Fruit fly (Drosophila melanogaster) whole organism, prepupa: ENCODE measurements around the gene CG42514.

Experiments used
- Blimp-1 ChIP-seq: fragments of 200-800 bp; sonication (Bioruptor generic); optimal IDR thresholded peaks from 3 replicates; lab custom pipeline; 2017; ENCODE audit warnings: missing biosample characterization, missing genetic modification characterization, mild to moderate bottlenecking, moderate library complexity, missing genetic modification reagents
- CG10631 ChIP-seq: fragments of 200-800 bp; sonication (Bioruptor generic); optimal IDR thresholded peaks from 2 replicates; lab custom pipeline; 2016; ENCODE audit warnings: missing biosample characterization, missing genetic modification characterization
- CG10669 ChIP-seq: fragments of 200-800 bp; sonication (Bioruptor generic); optimal IDR thresholded peaks from 3 replicates; lab custom pipeline; 2018; ENCODE audit warnings: missing biosample characterization, mild to moderate bottlenecking, missing genetic modification characterization, moderate library complexity
- CG11294 ChIP-seq: fragments of 200-800 bp; sonication (Bioruptor generic); IDR thresholded peaks from 2 replicates; pipeline ENCODE4 v1.3.6; 2022; ENCODE audit warnings: missing biosample characterization, missing genetic modification characterization
- CG11762 ChIP-seq: fragments of 200-800 bp; sonication (Bioruptor generic); optimal IDR thresholded peaks from 3 replicates; lab custom pipeline; 2016; ENCODE audit warnings: missing biosample characterization, missing genetic modification characterization; ENCODE audit not compliant: insufficient read depth
- CG11902 ChIP-seq: fragments of 200-800 bp; sonication (Bioruptor generic); optimal IDR thresholded peaks from 3 replicates; lab custom pipeline; 2016; ENCODE audit warnings: missing biosample characterization, missing genetic modification characterization
- CG1621 ChIP-seq: fragments of 200-800 bp; sonication (Bioruptor generic); optimal IDR thresholded peaks from 3 replicates; lab custom pipeline; 2018; ENCODE audit warnings: missing biosample characterization, mild to moderate bottlenecking, missing genetic modification characterization
- CG31627 ChIP-seq: fragments of 200-800 bp; sonication (Bioruptor generic); optimal IDR thresholded peaks from 3 replicates; lab custom pipeline; 2016; ENCODE audit warnings: missing biosample characterization, missing genetic modification characterization
- CG32006 ChIP-seq: fragments of 200-800 bp; sonication (Bioruptor generic); optimal IDR thresholded peaks from 3 replicates; lab custom pipeline; 2017; ENCODE audit warnings: missing biosample characterization, mild to moderate bottlenecking, missing genetic modification characterization
- CG34406 ChIP-seq: fragments of 200-800 bp; sonication (Bioruptor generic); optimal IDR thresholded peaks from 3 replicates; lab custom pipeline; 2016; ENCODE audit warnings: missing biosample characterization, missing genetic modification characterization
- CG3919 ChIP-seq: fragments of 200-800 bp; sonication (Bioruptor generic); optimal IDR thresholded peaks from 3 replicates; lab custom pipeline; 2016; ENCODE audit warnings: missing biosample characterization, missing genetic modification characterization
- CG6163 ChIP-seq: fragments of 200-800 bp; sonication (Bioruptor generic); IDR thresholded peaks from 3 replicates; pipeline ENCODE4 v1.3.6; 2022; ENCODE audit warnings: missing biosample characterization, missing genetic modification characterization
- CG6276 ChIP-seq: fragments of 200-800 bp; sonication (Bioruptor generic); optimal IDR thresholded peaks from 2 replicates; lab custom pipeline; 2017; ENCODE audit warnings: missing biosample characterization, mild to moderate bottlenecking, missing genetic modification characterization
- CG6792 ChIP-seq: fragments of 200-800 bp; sonication (Bioruptor generic); optimal IDR thresholded peaks from 3 replicates; lab custom pipeline; 2016; ENCODE audit warnings: missing biosample characterization, missing genetic modification characterization
- CG6808 ChIP-seq: fragments of 200-800 bp; sonication (Bioruptor generic); optimal IDR thresholded peaks from 3 replicates; lab custom pipeline; 2017; ENCODE audit warnings: missing biosample characterization, missing genetic modification characterization, mild to moderate bottlenecking, moderate library complexity, missing genetic modification reagents
- CG6854 ChIP-seq: fragments of 200-800 bp; sonication (Bioruptor generic); optimal IDR thresholded peaks from 2 replicates; lab custom pipeline; 2017; ENCODE audit warnings: missing biosample characterization, mild to moderate bottlenecking, missing genetic modification characterization
- CG7368 ChIP-seq: fragments of 200-800 bp; sonication (Bioruptor generic); optimal IDR thresholded peaks from 3 replicates; lab custom pipeline; 2016; ENCODE audit warnings: missing biosample characterization, missing genetic modification characterization
- CG8319 ChIP-seq: fragments of 200-800 bp; sonication (Bioruptor generic); optimal IDR thresholded peaks from 3 replicates; lab custom pipeline; 2016; ENCODE audit warnings: missing biosample characterization, missing genetic modification characterization
- CG8632 ChIP-seq: fragments of 200-800 bp; sonication (Bioruptor generic); optimal IDR thresholded peaks from 3 replicates; lab custom pipeline; 2016; ENCODE audit warnings: missing biosample characterization, missing genetic modification characterization
- CG9139 ChIP-seq: fragments of 200-800 bp; sonication (Bioruptor generic); optimal IDR thresholded peaks from 3 replicates; lab custom pipeline; 2017; ENCODE audit warnings: missing biosample characterization, mild to moderate bottlenecking, missing genetic modification characterization
- Eip75B ChIP-seq: fragments of 200-800 bp; sonication (Bioruptor generic); optimal IDR thresholded peaks from 3 replicates; lab custom pipeline; 2016; ENCODE audit warnings: missing biosample characterization, missing genetic modification characterization
- Eip78C ChIP-seq: fragments of 200-800 bp; sonication (Bioruptor generic); peaks from one replicate; lab custom pipeline; 2016; ENCODE audit warnings: missing biosample characterization, missing genetic modification characterization
- Ets21C ChIP-seq: fragments of 200-800 bp; sonication (Bioruptor generic); optimal IDR thresholded peaks from 3 replicates; lab custom pipeline; 2016; ENCODE audit warnings: missing biosample characterization, missing genetic modification characterization
- Ets96B ChIP-seq: fragments of 200-800 bp; optimal IDR thresholded peaks from 2 replicates; lab custom pipeline; 2019; ENCODE audit warnings: missing biosample characterization, mild to moderate bottlenecking, missing genetic modification characterization, moderate library complexity
- Gug ChIP-seq: fragments of 200-800 bp; sonication (Bioruptor generic); IDR thresholded peaks from 2 replicates; pipeline ENCODE4 v1.3.6; 2022; ENCODE audit warnings: missing biosample characterization, missing genetic modification characterization
- Hr38 ChIP-seq: sonication (Bioruptor generic); optimal IDR thresholded peaks from 2 replicates; lab custom pipeline; 2016; ENCODE audit warnings: missing biosample characterization, missing genetic modification characterization
- Hr39 ChIP-seq: fragments of 200-800 bp; sonication (Bioruptor generic); optimal IDR thresholded peaks from 2 replicates; lab custom pipeline; 2016; ENCODE audit warnings: missing biosample characterization, missing genetic modification characterization
- Hr4 ChIP-seq: fragments of 200-800 bp; sonication (Bioruptor generic); optimal IDR thresholded peaks from 3 replicates; lab custom pipeline; 2016; ENCODE audit warnings: missing biosample characterization, missing genetic modification characterization
- Lpt ChIP-seq: fragments of 200-800 bp; sonication (Bioruptor generic); optimal IDR thresholded peaks from 3 replicates; lab custom pipeline; 2016; ENCODE audit warnings: missing biosample characterization, missing genetic modification characterization
- Met ChIP-seq: fragments of 200-800 bp; sonication (Bioruptor generic); optimal IDR thresholded peaks from 3 replicates; lab custom pipeline; 2016; ENCODE audit warnings: missing biosample characterization, missing genetic modification characterization
- OdsH ChIP-seq: fragments of 200-800 bp; sonication (Bioruptor generic); optimal IDR thresholded peaks from 3 replicates; lab custom pipeline; 2016; ENCODE audit warnings: missing biosample characterization, missing genetic modification characterization
- Sox102F ChIP-seq: fragments of 200-800 bp; sonication (Bioruptor generic); optimal IDR thresholded peaks from 2 replicates; lab custom pipeline; 2016; ENCODE audit warnings: missing biosample characterization, mild to moderate bottlenecking, missing genetic modification characterization
- Sox14 ChIP-seq: fragments of 200-800 bp; sonication (Bioruptor generic); optimal IDR thresholded peaks from 3 replicates; lab custom pipeline; 2016; ENCODE audit warnings: missing biosample characterization, missing genetic modification characterization
- Sox15 ChIP-seq: fragments of 200-800 bp; sonication (Bioruptor generic); optimal IDR thresholded peaks from 3 replicates; lab custom pipeline; 2016; ENCODE audit warnings: missing biosample characterization, missing genetic modification characterization
- acj6 ChIP-seq: fragments of 200-800 bp; sonication (Bioruptor generic); optimal IDR thresholded peaks from 3 replicates; lab custom pipeline; 2016; ENCODE audit warnings: missing biosample characterization, missing genetic modification characterization
- dac ChIP-seq: fragments of 200-800 bp; sonication (Bioruptor generic); optimal IDR thresholded peaks from 2 replicates; lab custom pipeline; 2017; ENCODE audit warnings: missing biosample characterization, mild to moderate bottlenecking, missing genetic modification characterization
- fd59A ChIP-seq: fragments of 200-800 bp; sonication (Bioruptor generic); optimal IDR thresholded peaks from 2 replicates; lab custom pipeline; 2017; ENCODE audit warnings: missing biosample characterization, mild to moderate bottlenecking, missing genetic modification characterization, missing genetic modification reagents
- fd85E ChIP-seq: fragments of 200-800 bp; sonication (Bioruptor generic); optimal IDR thresholded peaks from 3 replicates; lab custom pipeline; 2016; ENCODE audit warnings: missing biosample characterization, missing genetic modification characterization
- fkh ChIP-seq: fragments of 200-800 bp; sonication (Bioruptor generic); optimal IDR thresholded peaks from 3 replicates; lab custom pipeline; 2017; ENCODE audit warnings: missing biosample characterization, mild to moderate bottlenecking, missing genetic modification characterization, moderate library complexity
- net ChIP-seq: fragments of 200-800 bp; sonication (Bioruptor generic); optimal IDR thresholded peaks from 3 replicates; lab custom pipeline; 2016; ENCODE audit warnings: missing biosample characterization, missing genetic modification characterization
- salr ChIP-seq, 2 experiments: fragments of 200-800 bp; sonication (Bioruptor generic); optimal IDR thresholded peaks; 3 replicates each; lab custom pipeline; 2016 to 2018; ENCODE audit warnings: missing biosample characterization in 2 of 2, missing genetic modification characterization in 2 of 2, mild to moderate bottlenecking in 1 of 2
- spab ChIP-seq: fragments of 200-800 bp; sonication (Bioruptor generic); optimal IDR thresholded peaks from 2 replicates; lab custom pipeline; 2017; ENCODE audit warnings: missing biosample characterization, mild to moderate bottlenecking, missing genetic modification characterization, missing genetic modification reagents
- ss ChIP-seq, 2 experiments: fragments of 200-800 bp; sonication (Bioruptor generic); optimal IDR thresholded peaks; 2 replicates in 1 of 2; 3 replicates in 1 of 2; lab custom pipeline; 2017 to 2018; ENCODE audit warnings: mild to moderate bottlenecking in 2 of 2, missing biosample characterization in 2 of 2, missing genetic modification characterization in 2 of 2, moderate library complexity in 1 of 2
- svp ChIP-seq: fragments of 200-800 bp; sonication (Bioruptor generic); peaks from one replicate; lab custom pipeline; 2016; ENCODE audit warnings: missing biosample characterization, missing genetic modification characterization
- vri ChIP-seq: fragments of 200-800 bp; sonication (Bioruptor generic); optimal IDR thresholded peaks from 3 replicates; lab custom pipeline; 2016; ENCODE audit warnings: missing biosample characterization, mild to moderate bottlenecking, missing genetic modification characterization

Gene CG42514

dm6 chr3L:16482167-16482566 is 13.9 kb downstream of the CG42514 start (continued):
- TF ChIP-seq CG6276 (GFP tag; lab: Kevin White, UChicago): peak; percentile 86
- peak; percentile 62 for TF ChIP-seq CG11762 (GFP tag; lab: Kevin White, UChicago)
- peak; percentile 58 for TF ChIP-seq acj6 (GFP tag; lab: Kevin White, UChicago)
- peak; percentile 42 for TF ChIP-seq Sox14
- TF ChIP-seq net (GFP tag; lab: Kevin White, UChicago): peak; percentile 75
- TF ChIP-seq CG6808 (GFP tag; lab: Kevin White, UChicago): peak; percentile 50
- TF ChIP-seq Hr39 (GFP tag; lab: Kevin White, UChicago): peak; percentile 5
- peak in 1 of 2 experiments; percentile 33 for TF ChIP-seq salr (GFP tag; optimal IDR thresholded peaks at IDR 0.05; lab: Kevin White, UChicago)
- TF ChIP-seq Hr4 (GFP tag; lab: Kevin White, UChicago): peak; percentile 93
- peak; percentile 88 for TF ChIP-seq CG32006 (GFP tag; lab: Kevin White, UChicago)
- TF ChIP-seq vri (GFP tag; lab: Kevin White, UChicago): no peak
- TF ChIP-seq fd85E (GFP tag; lab: Kevin White, UChicago): no peak
- TF ChIP-seq Ets96B: peak; percentile 50
- TF ChIP-seq dac (GFP tag; lab: Kevin White, UChicago): peak; percentile 79
- no peak for TF ChIP-seq Met (GFP tag; lab: Kevin White, UChicago)
- peak; percentile 5 for TF ChIP-seq CG11902
- no peak for TF ChIP-seq fkh (GFP tag; lab: Kevin White, UChicago)
- TF ChIP-seq ss (GFP tag; optimal IDR thresholded peaks at IDR 0.05; lab: Kevin White, UChicago): peak in 1 of 2 experiments; percentile 5
- peak; percentile 49 for TF ChIP-seq Eip75B (GFP tag; lab: Kevin White, UChicago)
- TF ChIP-seq svp: no peak
- TF ChIP-seq Blimp-1 (GFP tag; lab: Kevin White, UChicago): no peak
- peak; percentile 78 for TF ChIP-seq CG6163 (GFP tag; lab: Robert Waterston, UW)
- TF ChIP-seq, all 60 proteins: peak for 45

dm6 chr3L:16480408-16481193 is 15.4 kb downstream of the CG42514 start:
- TF ChIP-seq CG10669 (GFP tag; lab: Kevin White, UChicago): peak; percentile 88
- TF ChIP-seq spab: peak; percentile 79
- peak; percentile 90 for TF ChIP-seq Ets96B
- TF ChIP-seq Hr39 (GFP tag; lab: Kevin White, UChicago): peak; percentile 83
- peak; percentile 78 for TF ChIP-seq CG9139 (GFP tag; lab: Kevin White, UChicago)
- TF ChIP-seq CG6808 (GFP tag; lab: Kevin White, UChicago): peak; percentile 86
- TF ChIP-seq Lpt (GFP tag; lab: Kevin White, UChicago): peak; percentile 87
- peak; percentile 90 for TF ChIP-seq OdsH (GFP tag; lab: Kevin White, UChicago)
- TF ChIP-seq CG7368 (GFP tag; lab: Kevin White, UChicago): peak; percentile 79
- TF ChIP-seq CG8632: peak; percentile 80
- TF ChIP-seq acj6 (GFP tag; lab: Kevin White, UChicago): peak; percentile 87
- TF ChIP-seq CG11294 (GFP tag; lab: Robert Waterston, UW): peak; percentile 73
- TF ChIP-seq dac (GFP tag; lab: Kevin White, UChicago): peak; percentile 79
- TF ChIP-seq CG34406: peak; percentile 84
- TF ChIP-seq Hr4 (GFP tag; lab: Kevin White, UChicago): peak; percentile 96
- peak; percentile 67 for TF ChIP-seq CG8319 (GFP tag; lab: Kevin White, UChicago)
- TF ChIP-seq CG1621 (tag; lab: Kevin White, UChicago): peak; percentile 86
- TF ChIP-seq Eip78C (GFP tag; lab: Kevin White, UChicago): peak; percentile 95
- peak; percentile 81 to 87 for TF ChIP-seq salr (GFP tag; optimal IDR thresholded peaks at IDR 0.05; lab: Kevin White, UChicago)
- peak; percentile 87 for TF ChIP-seq Eip75B (GFP tag; lab: Kevin White, UChicago)
- peak; percentile 45 for TF ChIP-seq fd85E (GFP tag; lab: Kevin White, UChicago)
- TF ChIP-seq Gug (GFP tag; lab: Robert Waterston, UW): peak; percentile 92
- TF ChIP-seq net (GFP tag; lab: Kevin White, UChicago): peak; percentile 85
- peak; percentile 80 for TF ChIP-seq Sox102F (GFP tag; lab: Kevin White, UChicago)
- TF ChIP-seq CG11762 (GFP tag; lab: Kevin White, UChicago): peak; percentile 80
- peak; percentile 59 for TF ChIP-seq Ets21C
- peak; percentile 79 for TF ChIP-seq Sox15 (GFP tag; lab: Kevin White, UChicago)
- peak; percentile 38 for TF ChIP-seq CG6854 (GFP tag; lab: Kevin White, UChicago)
- peak; percentile 7 for TF ChIP-seq Blimp-1 (GFP tag; lab: Kevin White, UChicago)
- TF ChIP-seq fd59A (GFP tag; lab: Kevin White, UChicago): peak; percentile 85
- no peak for TF ChIP-seq Hr38
- peak; percentile 83 for TF ChIP-seq CG31627 (GFP tag; lab: Kevin White, UChicago)
- TF ChIP-seq CG3919 (GFP tag; lab: Kevin White, UChicago): peak; percentile 89
- TF ChIP-seq CG6792 (GFP tag; lab: Kevin White, UChicago): peak; percentile 86
- peak; percentile 77 for TF ChIP-seq CG11902
- peak; percentile 88 for TF ChIP-seq CG10631 (GFP tag; lab: Kevin White, UChicago)
- peak; percentile 53 for TF ChIP-seq vri (GFP tag; lab: Kevin White, UChicago)
